Fruit fly (Drosophila melanogaster): Measurements from ENCODE around the gene CG10516.

CG10516 gene

DNA sequence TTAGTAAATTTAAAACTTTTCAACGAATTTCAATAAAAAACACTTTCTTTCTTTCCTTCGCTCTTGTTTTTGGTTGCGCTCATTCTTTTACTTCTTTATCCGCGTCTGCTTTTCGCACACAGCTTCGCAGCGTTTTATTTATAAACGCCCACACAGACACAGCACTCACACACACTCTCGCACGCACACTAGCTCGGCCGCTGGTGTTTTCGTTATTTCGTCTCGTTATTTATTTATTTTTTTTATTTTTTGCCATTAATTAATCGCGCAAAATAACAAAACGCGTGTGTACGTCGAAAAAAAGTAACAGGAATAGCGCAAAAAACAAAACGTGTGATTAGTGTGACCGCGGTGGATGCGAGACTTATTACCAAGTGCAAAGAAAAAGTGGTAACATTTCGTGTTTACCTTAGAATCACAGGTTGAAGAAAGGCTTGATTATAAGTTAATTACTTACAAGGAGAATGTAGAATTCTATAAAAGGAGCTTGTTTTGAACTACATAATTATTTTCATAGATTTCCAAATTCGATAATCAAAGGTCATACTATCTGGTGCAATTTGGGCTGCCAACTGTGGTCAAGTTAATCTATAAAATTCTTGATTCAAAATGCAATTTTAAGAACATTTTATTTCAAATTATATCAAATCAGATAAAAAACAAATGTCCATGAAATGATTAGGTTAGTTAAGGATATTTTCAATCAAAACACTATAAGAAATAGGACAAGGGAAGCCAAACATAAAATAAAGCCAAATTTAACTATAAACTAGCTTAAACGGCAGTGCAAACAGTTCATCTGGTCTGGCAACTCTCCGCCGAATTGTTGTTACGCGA, 36.6 kb downstream of the CG10516 start, which contains the start of the genes hzg and mRpS31 (continued):
- TF ChIP-seq bab2 (GFP tag; optimal IDR thresholded peaks at IDR 0.05) (no peak), MESR4 (GFP tag; optimal IDR thresholded peaks at IDR 0.05) (peak; percentile 63), Nf-YB (GFP tag; optimal IDR thresholded peaks at IDR 0.05) (peak; percentile 6), Sin3A (optimal IDR thresholded peaks at IDR 0.05) (peak; percentile 31), CG8281 (tag; optimal IDR thresholded peaks at IDR 0.05) (no peak), Opbp (GFP tag; IDR thresholded peaks at IDR 0.05; ENCODE audit: partially characterized antibody) (no peak), Blimp-1 (GFP tag; optimal IDR thresholded peaks at IDR 0.05) (peak; percentile 65), CG12391 (tag; optimal IDR thresholded peaks at IDR 0.05) (peak; percentile 81), sens (GFP tag) (peak; percentile 89), eve (GFP tag; optimal IDR thresholded peaks at IDR 0.05) (no peak), hth (optimal IDR thresholded peaks at IDR 0.05) (no peak), Antp (GFP tag; optimal IDR thresholded peaks at IDR 0.05) (peak; percentile 44), peb (GFP tag; IDR thresholded peaks at IDR 0.05) (peak; percentile 32; the same call in 1 of the 2 replicates), CG5953 (GFP tag; IDR thresholded peaks at IDR 0.05) (no peak), h (optimal IDR thresholded peaks at IDR 0.05) (no peak), Bdp1 (GFP tag; optimal IDR thresholded peaks at IDR 0.05) (peak; percentile 26), zf30C (GFP tag; optimal IDR thresholded peaks at IDR 0.05) (peak; percentile 5), ssp (GFP tag; IDR thresholded peaks at IDR 0.05) (no peak), BEAF-32 (GFP tag; optimal IDR thresholded peaks at IDR 0.05) (peak; percentile 51), PHDP (tag; optimal IDR thresholded peaks at IDR 0.05) (peak; percentile 51), Ets97D (GFP tag; optimal IDR thresholded peaks at IDR 0.05) (peak; percentile 56), CG9609 (GFP tag; optimal IDR thresholded peaks at IDR 0.05) (peak; percentile 59), Deaf1 (tag; optimal IDR thresholded peaks at IDR 0.05) (peak; percentile 25), Abd-B (GFP tag; optimal IDR thresholded peaks at IDR 0.05) (peak; percentile 31), NfI (GFP tag; optimal IDR thresholded peaks at IDR 0.05) (peak; percentile 44), ato (GFP tag; IDR thresholded peaks at IDR 0.05; ENCODE audit: partially characterized antibody) (no peak), kni (GFP tag; optimal IDR thresholded peaks at IDR 0.05) (no peak), Ets65A (GFP tag) (peak; percentile 4), trem (tag; optimal IDR thresholded peaks at IDR 0.05) (peak; percentile 99), CG9215 (GFP tag; IDR thresholded peaks at IDR 0.05) (peak; percentile 57), Awh (GFP tag; IDR thresholded peaks at IDR 0.05) (peak; percentile 53; the same call in 1 of the 2 replicates), nerfin-2 (GFP tag; IDR thresholded peaks at IDR 0.05; ENCODE audit: partially characterized antibody) (no peak), CG17328 (GFP tag; IDR thresholded peaks at IDR 0.05) (no peak), tx (GFP tag; optimal IDR thresholded peaks at IDR 0.05) (peak; percentile 38), Bteb2 (GFP tag; optimal IDR thresholded peaks at IDR 0.05) (peak; percentile 27), dysf (GFP tag; IDR thresholded peaks at IDR 0.05) (peak; percentile 46; the same call in 1 of the 3 replicates), gt (GFP tag; IDR thresholded peaks at IDR 0.05) (no peak), Chrac-16 (GFP tag; optimal IDR thresholded peaks at IDR 0.05) (peak; percentile 60), dpn (GFP tag; optimal IDR thresholded peaks at IDR 0.05) (peak; percentile 46 to 65), CG12104 (GFP tag; optimal IDR thresholded peaks at IDR 0.05) (no peak), phol (tag; optimal IDR thresholded peaks at IDR 0.05) (peak; percentile 73), sisA (GFP tag; IDR thresholded peaks at IDR 0.05) (peak; percentile 17; the same call in 1 of the 2 replicates)

Measured in whole organism, embryonic.